Worm (Caenorhabditis elegans): Measurements from ENCODE around the gene C28H8.8.

The C28H8.8 gene

ce11 chrIII:5888675-5889074 is at the start of gene C28H8.8:
Gene C28H8.8 (minus strand): TSS chrIII:5888775.
- TF ChIP-seq elt-4 (tag; optimal IDR thresholded peaks at IDR 0.05): no peak
- no peak for TF ChIP-seq zip-5 (tag; optimal IDR thresholded peaks at IDR 0.05)
- TF ChIP-seq ets-4 (tag; optimal IDR thresholded peaks at IDR 0.05): no peak
- TF ChIP-seq nfya-1 (tag; optimal IDR thresholded peaks at IDR 0.05): no peak
- TF ChIP-seq rnt-1 (tag; optimal IDR thresholded peaks at IDR 0.05): no peak
- TF ChIP-seq che-1 (tag; optimal IDR thresholded peaks at IDR 0.05): no peak
- TF ChIP-seq C08G9.2 (tag; optimal IDR thresholded peaks at IDR 0.05): no peak
- TF ChIP-seq fax-1 (tag; optimal IDR thresholded peaks at IDR 0.05): no peak
- TF ChIP-seq hlh-8 (tag; optimal IDR thresholded peaks at IDR 0.05): no peak
- TF ChIP-seq F13H6.1 (tag; optimal IDR thresholded peaks at IDR 0.05): no peak
- no peak for TF ChIP-seq ceh-14 (tag; optimal IDR thresholded peaks at IDR 0.05)
- TF ChIP-seq pag-3 (tag; optimal IDR thresholded peaks at IDR 0.05; ENCODE audit: borderline replicate concordance): no peak
- TF ChIP-seq T23F11.4 (GFP tag; optimal IDR thresholded peaks at IDR 0.05): no peak
- TF ChIP-seq pax-1 (tag; optimal IDR thresholded peaks at IDR 0.05): no peak
- TF ChIP-seq pqm-1 (tag; optimal IDR thresholded peaks at IDR 0.05): no peak
- no peak for TF ChIP-seq ahr-1 (tag; optimal IDR thresholded peaks at IDR 0.05)
- TF ChIP-seq unc-3 (GFP tag; conservative IDR thresholded peaks at IDR 0.05): no peak
- no peak for TF ChIP-seq unc-3 (tag; optimal IDR thresholded peaks at IDR 0.05)
- no peak for TF ChIP-seq ceh-30 (tag; optimal IDR thresholded peaks at IDR 0.05)
- TF ChIP-seq sdc-2 (tag; optimal IDR thresholded peaks at IDR 0.05): no peak
- TF ChIP-seq dve-1 (tag; optimal IDR thresholded peaks at IDR 0.05): no peak

ce11 chrIII:5938013-5938412 is 49.4 kb upstream of the C28H8.8 start:
- TF ChIP-seq hlh-15 (tag; optimal IDR thresholded peaks at IDR 0.05) (no peak), ceh-34 (tag; optimal IDR thresholded peaks at IDR 0.05) (no peak), F13H6.1 (tag; optimal IDR thresholded peaks at IDR 0.05) (peak; percentile 36), hlh-6 (tag; optimal IDR thresholded peaks at IDR 0.05) (no peak), ref-2 (tag; optimal IDR thresholded peaks at IDR 0.05) (peak; percentile 2), hlh-30 (tag; optimal IDR thresholded peaks at IDR 0.05; ENCODE audit: insufficient read depth) (peak; percentile 60), C38D4.7 (GFP tag; optimal IDR thresholded peaks at IDR 0.05) (no peak), ceh-19 (GFP tag; optimal IDR thresholded peaks at IDR 0.05) (no peak), unc-42 (tag; optimal IDR thresholded peaks at IDR 0.05) (no peak), nfya-1 (tag; optimal IDR thresholded peaks at IDR 0.05) (no peak), K02D7.2 (tag; optimal IDR thresholded peaks at IDR 0.05) (no peak), zip-5 (tag; optimal IDR thresholded peaks at IDR 0.05) (no peak), eyg-1 (tag; optimal IDR thresholded peaks at IDR 0.05) (no peak), sox-4 (tag; optimal IDR thresholded peaks at IDR 0.05) (no peak), nhr-11 (tag; optimal IDR thresholded peaks at IDR 0.05) (no peak), hlh-13 (GFP tag; optimal IDR thresholded peaks at IDR 0.05) (no peak), K09A11.1 (tag; optimal IDR thresholded peaks at IDR 0.05; ENCODE audit: insufficient read depth) (no peak), ahr-1 (tag; optimal IDR thresholded peaks at IDR 0.05) (no peak), ceh-2 (tag; optimal IDR thresholded peaks at IDR 0.05) (no peak), dmd-4 (tag; optimal IDR thresholded peaks at IDR 0.05; ENCODE audit: borderline replicate concordance) (no peak), syd-9 (tag; optimal IDR thresholded peaks at IDR 0.05) (no peak), Y22D7AL.16 (tag; optimal IDR thresholded peaks at IDR 0.05) (no peak), ets-4 (tag; optimal IDR thresholded peaks at IDR 0.05) (peak; percentile 75), rnt-1 (tag; optimal IDR thresholded peaks at IDR 0.05) (peak; percentile 44), ceh-24 (tag; optimal IDR thresholded peaks at IDR 0.05) (no peak), pat-9 (tag; optimal IDR thresholded peaks at IDR 0.05) (no peak), odd-2 (tag; optimal IDR thresholded peaks at IDR 0.05) (no peak), lin-11 (tag; optimal IDR thresholded peaks at IDR 0.05) (no peak), ceh-9 (tag; optimal IDR thresholded peaks at IDR 0.05) (no peak), ceh-18 (tag; optimal IDR thresholded peaks at IDR 0.05) (peak; percentile 39)
